Worm (Caenorhabditis elegans) whole organism, L4/young adult: Measurements from ENCODE around the gene srh-246.

Experiments
- W03F9.2 ChIP-seq: fragments of 150-350 bp; optimal IDR thresholded peaks from 2 replicates; lab custom pipeline; 2014; ENCODE audit warnings: missing biosample characterization, missing genetic modification characterization
- dao-5 ChIP-seq: sonication (generic microtip); optimal IDR thresholded peaks from 2 replicates; lab custom pipeline; 2016; ENCODE audit warnings: missing genotype, missing genetic modification characterization, moderate library complexity, missing compliant biosample characterization
- him-1 ChIP-seq: sonication (generic microtip); optimal IDR thresholded peaks from 2 replicates; lab custom pipeline; 2016; ENCODE audit warnings: missing genotype, missing genetic modification reagents, missing genetic modification characterization, missing compliant biosample characterization

- no peak for TF ChIP-seq him-1 (tag; lab: Kevin White, UChicago)
- TF ChIP-seq W03F9.2 (tag; lab: Kevin White, UChicago): no peak
- no peak for TF ChIP-seq dao-5 (tag; lab: Kevin White, UChicago)
These were observed 22.1 kb upstream of the srh-246 start, which contains the start of gene srx-22 for ce11 chrV:679663-680062.
